Fruit fly (Drosophila melanogaster): Measurements from ENCODE around the gene CG4440.

The CG4440 gene

dm6 chr2L:16325515-16326257 lies 4.0 kb upstream of the CG4440 start, which contains the start of gene cact (continued):
- TF ChIP-seq Drgx (GFP tag; IDR thresholded peaks at IDR 0.05) (peak; percentile 91), otp (GFP tag; IDR thresholded peaks at IDR 0.05) (peak; percentile 89), CG9817 (tag; optimal IDR thresholded peaks at IDR 0.05) (peak; percentile 92), Ets97D (GFP tag; optimal IDR thresholded peaks at IDR 0.05) (peak; percentile 91), CG5245 (GFP tag; optimal IDR thresholded peaks at IDR 0.05) (peak; percentile 82), CG7372 (GFP tag; IDR thresholded peaks at IDR 0.05) (peak; percentile 84), Eip74EF (GFP tag; optimal IDR thresholded peaks at IDR 0.05) (peak in 1 of 2 experiments; percentile 80), CG6654 (GFP tag; optimal IDR thresholded peaks at IDR 0.05) (peak; percentile 78), CG18262 (tag; optimal IDR thresholded peaks at IDR 0.05) (peak; percentile 94), CG12744 (GFP tag; optimal IDR thresholded peaks at IDR 0.05) (peak; percentile 93), nerfin-1 (tag; optimal IDR thresholded peaks at IDR 0.05) (peak; percentile 81), ato (GFP tag; IDR thresholded peaks at IDR 0.05; ENCODE audit: partially characterized antibody) (no peak), trh (GFP tag; optimal IDR thresholded peaks at IDR 0.05) (peak; percentile 86), dan (GFP tag; IDR thresholded peaks at IDR 0.05) (no peak), lola (GFP tag; optimal IDR thresholded peaks at IDR 0.05) (peak in 1 of 3 experiments; percentile 90), Dip3 (GFP tag; optimal IDR thresholded peaks at IDR 0.05) (peak; percentile 94), unc-4 (GFP tag; IDR thresholded peaks at IDR 0.05; ENCODE audit: partially characterized antibody) (peak; percentile 63), Mad (GFP tag; optimal IDR thresholded peaks at IDR 0.05) (peak; percentile 94), CG17385 (GFP tag; optimal IDR thresholded peaks at IDR 0.05) (peak; percentile 78), Nf-YC (tag; optimal IDR thresholded peaks at IDR 0.05) (peak; percentile 84), Hey (tag; optimal IDR thresholded peaks at IDR 0.05) (peak; percentile 58), gsb (GFP tag; IDR thresholded peaks at IDR 0.05) (peak; percentile 53; the same call in 1 of the 2 replicates), dimm (GFP tag; IDR thresholded peaks at IDR 0.05) (no peak), CG18599 (GFP tag; optimal IDR thresholded peaks at IDR 0.05) (peak; percentile 94), nerfin-2 (GFP tag; IDR thresholded peaks at IDR 0.05; ENCODE audit: partially characterized antibody) (no peak), CG12942 (GFP tag; optimal IDR thresholded peaks at IDR 0.05) (peak; percentile 90), crp (GFP tag; optimal IDR thresholded peaks at IDR 0.05) (peak; percentile 18 to 72), Bdp1 (GFP tag; optimal IDR thresholded peaks at IDR 0.05) (peak; percentile 89), D19A (tag; optimal IDR thresholded peaks at IDR 0.05) (peak; percentile 88), CG12299 (tag; optimal IDR thresholded peaks at IDR 0.05) (peak; percentile 89), CG4820 (GFP tag; optimal IDR thresholded peaks at IDR 0.05) (peak; percentile 89), CG11504 (tag; optimal IDR thresholded peaks at IDR 0.05) (peak; percentile 91), Ptx1 (GFP tag; IDR thresholded peaks at IDR 0.05) (peak; percentile 95), danr (GFP tag; IDR thresholded peaks at IDR 0.05) (peak; percentile 74), toy (GFP tag; IDR thresholded peaks at IDR 0.05) (no peak), Stat92E (GFP tag; optimal IDR thresholded peaks at IDR 0.05) (peak in 1 of 3 experiments; percentile 75), bab2 (GFP tag; optimal IDR thresholded peaks at IDR 0.05) (peak; percentile 94), Fer3 (tag; optimal IDR thresholded peaks at IDR 0.05) (peak; percentile 93), croc (GFP tag; conservative IDR thresholded peaks at IDR 0.05) (peak; percentile 72), cas (GFP tag; IDR thresholded peaks at IDR 0.05) (peak; percentile 45; the same call in 1 of the 2 replicates), Optix (GFP tag; IDR thresholded peaks at IDR 0.05) (peak; percentile 83; the same call in 2 of the 3 replicates), CG5180 (GFP tag; optimal IDR thresholded peaks at IDR 0.05) (peak; percentile 57), CG31224 (GFP tag; IDR thresholded peaks at IDR 0.05) (peak; percentile 82), ap (GFP tag; IDR thresholded peaks at IDR 0.05) (peak; percentile 90), CG15514 (GFP tag; optimal IDR thresholded peaks at IDR 0.05) (peak; percentile 93), Hr51 (GFP tag; optimal IDR thresholded peaks at IDR 0.05) (peak; percentile 92 to 93), CG2120 (GFP tag; optimal IDR thresholded peaks at IDR 0.05) (peak; percentile 98)
